Fruit fly (Drosophila melanogaster): Measurements from ENCODE around the gene cpb.

DNA sequence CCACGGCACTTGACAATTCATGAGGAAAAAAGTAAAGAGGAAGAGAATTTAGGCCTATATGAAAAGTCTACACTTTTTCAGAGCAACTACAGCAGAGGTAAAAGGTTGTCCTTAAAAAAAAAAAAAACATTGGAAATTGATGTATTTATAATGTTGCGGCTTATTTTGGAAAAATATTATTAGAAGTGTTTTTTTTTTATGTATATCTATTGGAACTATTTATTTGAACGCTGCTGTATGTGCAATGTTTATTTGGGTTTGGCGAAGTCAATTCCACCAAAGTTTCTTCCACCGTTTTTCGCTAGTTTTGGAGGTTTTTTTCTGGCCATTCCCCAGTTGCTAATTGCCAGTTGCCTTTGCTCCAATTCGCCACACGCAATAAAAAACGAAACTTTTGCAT lies 48.8 kb upstream of the cpb start:
- TF ChIP-seq CG1620 (GFP tag; optimal IDR thresholded peaks at IDR 0.05) (no peak), CG33017 (tag; optimal IDR thresholded peaks at IDR 0.05) (no peak), ovo (GFP tag; optimal IDR thresholded peaks at IDR 0.05) (no peak), toe (GFP tag; optimal IDR thresholded peaks at IDR 0.05) (no peak), cic (GFP tag; optimal IDR thresholded peaks at IDR 0.05) (no peak), CG5204 (GFP tag; optimal IDR thresholded peaks at IDR 0.05) (no peak), Hr96 (GFP tag; optimal IDR thresholded peaks at IDR 0.05) (no peak), CG7045 (GFP tag; optimal IDR thresholded peaks at IDR 0.05) (no peak), Clk (GFP tag; optimal IDR thresholded peaks at IDR 0.05) (no peak)
